Worm (Caenorhabditis elegans) whole organism, L4 larva: ENCODE results near the gene pals-26.

Experiments used
- D1046.2 ChIP-seq: fragments of 200-800 bp; sonication (Bioruptor generic); IDR thresholded peaks from 2 replicates; pipeline ENCODE4 v1.3.6; 2022; ENCODE audit warnings: missing genetic modification characterization, missing compliant biosample characterization
- F26F4.8 ChIP-seq: fragments of 200-800 bp; sonication (Bioruptor generic); conservative IDR thresholded peaks from 2 replicates; pipeline ENCODE4 v1.3.6; 2022; ENCODE audit warnings: missing genetic modification characterization, missing compliant biosample characterization
- F44E2.7 ChIP-seq: fragments of 200-800 bp; sonication (Bioruptor generic); IDR thresholded peaks from 2 replicates; pipeline ENCODE4 v2.1.2; 2022; ENCODE audit warnings: missing genetic modification characterization, missing compliant biosample characterization
- F49E8.2 ChIP-seq: sonication (generic microtip); optimal IDR thresholded peaks from 2 replicates; lab custom pipeline; 2016; ENCODE audit warnings: missing compliant biosample characterization, mild to moderate bottlenecking, missing genetic modification characterization, borderline replicate concordance
- R02D3.7 ChIP-seq: fragments of 150-350 bp; sonication (generic microtip); optimal IDR thresholded peaks from 3 replicates; lab custom pipeline; 2014; ENCODE audit warnings: missing biosample characterization, missing genetic modification characterization
- T20F7.1 ChIP-seq: fragments of 200-800 bp; sonication (Bioruptor generic); optimal IDR thresholded peaks from 2 replicates; lab custom pipeline; 2018; ENCODE audit warnings: mild to moderate bottlenecking, missing genetic modification characterization, missing compliant biosample characterization
- Y48G9A.11 ChIP-seq: fragments of 200-800 bp; sonication (Bioruptor generic); IDR thresholded peaks from 2 replicates; pipeline ENCODE4 v1.3.6; 2022; ENCODE audit warnings: missing genetic modification reagents, missing genetic modification characterization, missing compliant biosample characterization
- ZK337.2 ChIP-seq: fragments of 200-800 bp; sonication (Bioruptor generic); IDR thresholded peaks from 2 replicates; pipeline ENCODE4 v1.3.6; 2022; ENCODE audit warnings: missing genetic modification reagents, missing genetic modification characterization, missing compliant biosample characterization
- attf-4 ChIP-seq: sonication (generic microtip); optimal IDR thresholded peaks from 3 replicates; lab custom pipeline; 2017; ENCODE audit warnings: missing biosample characterization, missing genetic modification characterization
- ceh-20 ChIP-seq: fragments of 200-800 bp; sonication (Bioruptor generic); IDR thresholded peaks from 2 replicates; pipeline ENCODE4 v1.3.6; 2022; ENCODE audit warnings: missing genetic modification reagents, missing genetic modification characterization, missing compliant biosample characterization
- ceh-28 ChIP-seq: fragments of 150-350 bp; optimal IDR thresholded peaks from 2 replicates; lab custom pipeline; 2014; ENCODE audit warnings: missing biosample characterization, missing genetic modification reagents, missing genetic modification characterization
- ceh-32 ChIP-seq: sonication (generic microtip); optimal IDR thresholded peaks from 2 replicates; lab custom pipeline; 2016; ENCODE audit warnings: mild to moderate bottlenecking, missing genetic modification characterization, missing compliant biosample characterization; ENCODE audit not compliant: poor library complexity
- ceh-44 ChIP-seq: fragments of 200-800 bp; sonication (Bioruptor generic); IDR thresholded peaks from 2 replicates; pipeline ENCODE4 v1.3.6; 2022; ENCODE audit warnings: missing genetic modification reagents, missing genetic modification characterization, missing compliant biosample characterization
- ceh-82 ChIP-seq: sonication (generic microtip); optimal IDR thresholded peaks from 2 replicates; lab custom pipeline; 2017; ENCODE audit warnings: missing biosample characterization, missing genetic modification characterization
- ces-1 ChIP-seq: fragments of 150-350 bp; sonication (generic microtip); optimal IDR thresholded peaks from 4 replicates; lab custom pipeline; 2014; ENCODE audit warnings: missing biosample characterization, missing genetic modification reagents, missing genetic modification characterization
- cey-2 ChIP-seq: sonication (generic microtip); optimal IDR thresholded peaks from 3 replicates; lab custom pipeline; 2017; ENCODE audit warnings: missing genetic modification characterization, mild to moderate bottlenecking, missing compliant biosample characterization, antibody characterized with exemption, borderline replicate concordance; ENCODE audit not compliant: insufficient read depth
- ctbp-1 ChIP-seq: fragments of 200-800 bp; sonication (Bioruptor generic); IDR thresholded peaks from 2 replicates; pipeline ENCODE4 v1.3.6; 2022; ENCODE audit warnings: missing genetic modification reagents, missing genetic modification characterization, missing compliant biosample characterization
- daf-19 ChIP-seq: fragments of 200-800 bp; sonication (Bioruptor generic); conservative IDR thresholded peaks from 2 replicates; pipeline ENCODE4 v1.3.6; 2022; ENCODE audit warnings: missing genetic modification characterization, missing compliant biosample characterization
- daf-8 ChIP-seq: fragments of 200-800 bp; sonication (Bioruptor generic); IDR thresholded peaks from 2 replicates; pipeline ENCODE4 v1.3.6; 2022; ENCODE audit warnings: missing genetic modification characterization, missing compliant biosample characterization
- dmd-6 ChIP-seq: fragments of 200-800 bp; sonication (Bioruptor generic); IDR thresholded peaks from 2 replicates; pipeline ENCODE4 v1.3.6; 2022; ENCODE audit warnings: missing genetic modification reagents, missing genetic modification characterization, missing compliant biosample characterization
- dpl-1 ChIP-seq: fragments of 150-350 bp; optimal IDR thresholded peaks from 2 replicates; lab custom pipeline; 2014; ENCODE audit warnings: missing biosample characterization, missing genetic modification reagents, missing genetic modification characterization
- egl-27 ChIP-seq: sonication (generic microtip); optimal IDR thresholded peaks from 3 replicates; lab custom pipeline; 2017; ENCODE audit warnings: missing biosample characterization, missing genetic modification reagents, missing genetic modification characterization
- egl-43 ChIP-seq: fragments of 200-800 bp; sonication (Bioruptor generic); IDR thresholded peaks from 2 replicates; pipeline ENCODE4 v1.3.6; 2022; ENCODE audit warnings: missing genetic modification reagents, missing genetic modification characterization, missing compliant biosample characterization
- gei-8 ChIP-seq: fragments of 200-800 bp; sonication (Bioruptor generic); optimal IDR thresholded peaks from 2 replicates; lab custom pipeline; 2018; ENCODE audit warnings: mild to moderate bottlenecking, missing genetic modification characterization, missing compliant biosample characterization
- lim-7 ChIP-seq: fragments of 200-800 bp; sonication (Bioruptor generic); IDR thresholded peaks from 2 replicates; pipeline ENCODE4 v1.3.6; 2022; ENCODE audit warnings: missing genetic modification characterization, missing compliant biosample characterization
- lin-13 ChIP-seq: fragments of 150-350 bp; optimal IDR thresholded peaks from 2 replicates; lab custom pipeline; 2014; ENCODE audit warnings: missing biosample characterization, missing genetic modification reagents, missing genetic modification characterization
- lin-38 ChIP-seq: fragments of 200-800 bp; sonication (Bioruptor generic); IDR thresholded peaks from 2 replicates; pipeline ENCODE4 v1.3.6; 2022; ENCODE audit warnings: missing genetic modification reagents, missing genetic modification characterization, missing compliant biosample characterization
- lin-39 ChIP-seq: fragments of 150-350 bp; optimal IDR thresholded peaks from 2 replicates; lab custom pipeline; 2014; ENCODE audit warnings: missing biosample characterization, missing genetic modification reagents, missing genetic modification characterization
- lir-3 ChIP-seq: sonication (generic microtip); optimal IDR thresholded peaks from 2 replicates; lab custom pipeline; 2016; ENCODE audit warnings: mild to moderate bottlenecking, missing genetic modification characterization, missing compliant biosample characterization
- madf-5 ChIP-seq, 2 experiments: fragments of 200-800 bp; sonication (Bioruptor generic); IDR thresholded peaks; 2 replicates each; pipeline ENCODE4 v1.3.6; 2022; ENCODE audit warnings: missing compliant biosample characterization in 2 of 2, missing genetic modification characterization in 2 of 2
- mdl-1 ChIP-seq, 2 experiments: fragments of 150-350 bp in 1 of 2; sonication (generic microtip) in 1 of 2; optimal IDR thresholded peaks; 2 replicates each; lab custom pipeline; 2014 to 2017; ENCODE audit warnings: missing biosample characterization in 2 of 2, missing genetic modification characterization in 2 of 2
- mep-1 ChIP-seq: fragments of 150-350 bp; sonication (generic microtip); optimal IDR thresholded peaks from 3 replicates; lab custom pipeline; 2014; ENCODE audit warnings: missing biosample characterization, missing genetic modification characterization
- mes-2 ChIP-seq: sonication (generic microtip); optimal IDR thresholded peaks from 2 replicates; lab custom pipeline; 2016; ENCODE audit warnings: missing genotype, mild to moderate bottlenecking, missing genetic modification characterization, missing compliant biosample characterization; ENCODE audit not compliant: poor library complexity, severe bottlenecking
- mxl-3 ChIP-seq: fragments of 200-800 bp; sonication (Bioruptor generic); optimal IDR thresholded peaks from 2 replicates; lab custom pipeline; 2018; ENCODE audit warnings: mild to moderate bottlenecking, missing genetic modification characterization, missing compliant biosample characterization
- nhr-25 ChIP-seq: sonication (generic microtip); optimal IDR thresholded peaks from 2 replicates; lab custom pipeline; 2017; ENCODE audit warnings: missing genetic modification characterization, mild to moderate bottlenecking, missing compliant biosample characterization, antibody characterized with exemption, moderate library complexity, borderline replicate concordance; ENCODE audit not compliant: insufficient read depth
- nhr-41 ChIP-seq: fragments of 200-800 bp; sonication (Bioruptor generic); IDR thresholded peaks from 2 replicates; pipeline ENCODE4 v1.3.6; 2022; ENCODE audit warnings: missing genetic modification reagents, missing genetic modification characterization, missing compliant biosample characterization
- nhr-6 ChIP-seq: fragments of 150-350 bp; optimal IDR thresholded peaks from 2 replicates; lab custom pipeline; 2014; ENCODE audit warnings: missing biosample characterization, missing genetic modification characterization
- pqm-1 ChIP-seq: sonication (generic microtip); optimal IDR thresholded peaks from 2 replicates; lab custom pipeline; 2017; ENCODE audit warnings: missing biosample characterization, missing genetic modification characterization
- sdz-12 ChIP-seq: fragments of 200-800 bp; sonication (Bioruptor generic); optimal IDR thresholded peaks from 2 replicates; lab custom pipeline; 2018; ENCODE audit warnings: mild to moderate bottlenecking, missing genetic modification characterization, missing compliant biosample characterization
- snpc-1.2 ChIP-seq: fragments of 200-800 bp; sonication (Bioruptor generic); IDR thresholded peaks from 2 replicates; pipeline ENCODE4 v1.3.6; 2022; ENCODE audit warnings: missing genetic modification reagents, missing genetic modification characterization, missing compliant biosample characterization
- snpc-4 ChIP-seq: fragments of 150-350 bp; optimal IDR thresholded peaks from 2 replicates; lab custom pipeline; 2014; ENCODE audit warnings: missing biosample characterization, missing genetic modification characterization
- spr-1 ChIP-seq: sonication (generic microtip); optimal IDR thresholded peaks from 2 replicates; lab custom pipeline; 2016; ENCODE audit warnings: mild to moderate bottlenecking, missing genetic modification characterization, missing compliant biosample characterization
- tra-1 ChIP-seq: fragments of 200-800 bp; sonication (Bioruptor generic); IDR thresholded peaks from 2 replicates; pipeline ENCODE4 v1.3.6; 2022; ENCODE audit warnings: missing genetic modification reagents, missing genetic modification characterization, missing compliant biosample characterization
- zag-1 ChIP-seq: fragments of 150-350 bp; optimal IDR thresholded peaks from 2 replicates; lab custom pipeline; 2014; ENCODE audit warnings: missing biosample characterization, missing genetic modification characterization
- zfp-2 ChIP-seq: sonication (generic microtip); optimal IDR thresholded peaks from 2 replicates; lab custom pipeline; 2016; ENCODE audit warnings: mild to moderate bottlenecking, missing genetic modification characterization, missing compliant biosample characterization
- zfp-3 ChIP-seq: fragments of 200-800 bp; sonication (Bioruptor generic); conservative IDR thresholded peaks from 2 replicates; pipeline ENCODE4 v1.3.6; 2022; ENCODE audit warnings: missing genetic modification reagents, missing genetic modification characterization, missing compliant biosample characterization
- ztf-11 ChIP-seq: fragments of 150-350 bp; optimal IDR thresholded peaks from 2 replicates; lab custom pipeline; 2014; ENCODE audit warnings: missing biosample characterization, missing genetic modification characterization
- ztf-7 ChIP-seq: fragments of 150-350 bp; optimal IDR thresholded peaks from 2 replicates; lab custom pipeline; 2014; ENCODE audit warnings: missing biosample characterization, missing genetic modification characterization

The pals-26 gene

DNA sequence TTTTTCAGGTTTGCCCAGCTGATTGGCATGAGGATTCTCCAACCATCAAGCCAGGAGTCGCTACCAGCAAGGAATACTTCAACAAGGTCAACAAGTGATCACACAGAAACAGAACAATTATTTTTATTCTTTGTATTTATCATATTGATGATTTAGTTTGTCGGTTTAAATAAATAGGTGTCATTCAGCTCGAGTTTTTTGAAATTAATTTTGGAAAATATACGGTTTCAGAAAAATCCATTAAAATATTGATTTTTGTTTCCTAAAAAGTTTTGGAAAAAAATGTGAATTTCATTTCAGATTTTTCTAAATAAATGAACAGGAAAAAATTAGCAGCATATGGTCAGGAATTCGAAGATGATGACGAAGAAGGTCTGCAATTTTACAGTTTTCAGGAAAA is 33.3 kb downstream of the pals-26 start, which contains the start of gene gpch-1:
TSS of gene gpch-1 (plus strand) at position 301 of the 400 bp plus-strand sequence.
- TF ChIP-seq nhr-6 (no peak), snpc-1.2 (GFP tag; lab: Robert Waterston, UW) (no peak), F44E2.7 (GFP tag; lab: Robert Waterston, UW) (no peak), zag-1 (tag; lab: Kevin White, UChicago) (no peak), egl-27 (tag; lab: Kevin White, UChicago) (no peak), ztf-11 (no peak), dpl-1 (no peak), madf-5 (GFP tag; IDR thresholded peaks at IDR 0.05; lab: Robert Waterston, UW) (no peak), T20F7.1 (no peak)

DNA sequence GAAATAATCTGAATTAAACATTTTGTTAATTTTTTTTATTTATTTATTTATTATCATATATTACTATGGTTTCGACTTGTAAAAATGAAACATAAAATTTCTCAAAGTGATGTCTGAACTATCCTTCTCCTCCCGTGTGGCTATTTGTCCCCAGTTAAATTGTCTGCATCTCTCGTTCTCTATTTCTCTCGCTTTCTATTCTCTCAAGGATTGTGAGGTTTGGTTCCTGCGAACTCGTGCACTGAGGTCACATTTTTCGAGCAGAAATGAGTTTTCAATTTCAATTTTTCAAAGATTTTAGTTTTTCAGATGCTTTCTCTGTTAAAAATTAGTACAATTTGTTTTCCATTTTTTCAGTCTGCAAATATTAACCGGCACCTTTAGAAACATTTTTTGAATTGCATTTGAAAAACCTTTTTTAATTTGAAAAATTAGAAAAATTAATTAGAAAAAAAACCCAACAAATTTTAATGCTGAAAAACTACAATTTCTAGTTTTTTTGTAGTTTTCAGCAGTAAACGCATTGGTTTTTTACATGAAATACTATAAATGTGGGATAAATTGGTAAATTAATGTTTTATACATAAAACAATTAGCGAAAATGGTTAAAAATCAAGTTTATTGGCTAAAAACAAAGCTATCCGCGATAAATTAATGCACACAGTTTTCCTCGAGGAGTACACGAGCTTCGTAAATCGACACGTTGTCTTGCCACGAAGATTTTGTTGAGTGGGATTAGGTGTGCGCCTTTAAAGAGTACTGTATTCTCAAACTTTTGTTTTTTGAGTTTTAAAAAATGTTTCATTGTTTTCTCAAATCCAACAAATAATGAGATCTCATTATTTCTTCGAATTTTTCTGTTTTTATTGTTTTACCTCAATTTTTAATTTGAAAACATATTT is 37.4 kb downstream of the pals-26 start:
- no peak for TF ChIP-seq nhr-41 (GFP tag; lab: Robert Waterston, UW)
- no peak for TF ChIP-seq ZK337.2 (GFP tag; lab: Robert Waterston, UW)
- 0 out of 2 replicates have a peak, but pooled peaks have one; percentile 9 for TF ChIP-seq lin-38
- TF ChIP-seq Y48G9A.11 (GFP tag; lab: Robert Waterston, UW) = no peak
- no peak for TF ChIP-seq spr-1 (tag; lab: Kevin White, UChicago)
- TF ChIP-seq ces-1 (GFP tag; lab: Kevin White, UChicago) = no peak
- no peak for TF ChIP-seq cey-2 (tag; lab: Kevin White, UChicago)
- no peak for TF ChIP-seq mxl-3 (GFP tag; lab: Kevin White, UChicago)
- no peak for TF ChIP-seq lir-3 (tag; lab: Kevin White, UChicago)
- no peak for TF ChIP-seq ztf-7 (tag; lab: Kevin White, UChicago)
- no peak for TF ChIP-seq attf-4
- peak; percentile 13 to 19 for TF ChIP-seq mdl-1 (tag; optimal IDR thresholded peaks at IDR 0.05; lab: Kevin White, UChicago)
- no peak for TF ChIP-seq lin-13 (GFP tag; lab: Kevin White, UChicago)
- no peak for TF ChIP-seq ceh-44 (GFP tag; lab: Robert Waterston, UW)
- no peak for TF ChIP-seq F49E8.2 (tag; lab: Kevin White, UChicago)
- no peak for TF ChIP-seq lin-39
- peak; percentile 23 for TF ChIP-seq mep-1 (tag; lab: Kevin White, UChicago)
- no peak for TF ChIP-seq madf-5 (GFP tag; IDR thresholded peaks at IDR 0.05; lab: Robert Waterston, UW)
- no peak for TF ChIP-seq daf-8 (GFP tag; lab: Robert Waterston, UW)
- TF ChIP-seq ceh-20 = no peak
- TF ChIP-seq egl-43 (GFP tag; lab: Robert Waterston, UW) = no peak
- TF ChIP-seq gei-8 (GFP tag; lab: Kevin White, UChicago) = no peak
- no peak for TF ChIP-seq nhr-25 (tag; lab: Kevin White, UChicago)
- no peak for TF ChIP-seq snpc-4 (tag; lab: Kevin White, UChicago)
- TF ChIP-seq sdz-12 (GFP tag; lab: Kevin White, UChicago) = no peak
- TF ChIP-seq F26F4.8 = no peak
- no peak for TF ChIP-seq mes-2
- no peak for TF ChIP-seq zfp-2 (tag; lab: Kevin White, UChicago)
- TF ChIP-seq ceh-32 = no peak
- TF ChIP-seq ceh-28 (tag; lab: Kevin White, UChicago) = no peak
- peak; percentile 46 for TF ChIP-seq R02D3.7 (tag; lab: Kevin White, UChicago)
- TF ChIP-seq dmd-6 (GFP tag; lab: Robert Waterston, UW) = peak; percentile 81
- TF ChIP-seq pqm-1 (tag; lab: Kevin White, UChicago) = no peak
- TF ChIP-seq zfp-3 (GFP tag; lab: Robert Waterston, UW) = no peak
- TF ChIP-seq daf-19 (GFP tag; lab: Robert Waterston, UW) = no peak
- no peak for TF ChIP-seq lim-7
- no peak for TF ChIP-seq ctbp-1 (GFP tag; lab: Robert Waterston, UW)
- TF ChIP-seq tra-1 = 0 out of 2 replicates have a peak, but pooled peaks have one; percentile 10
- no peak for TF ChIP-seq D1046.2
- no peak for TF ChIP-seq ceh-82 (tag; lab: Kevin White, UChicago)
